Worm (Caenorhabditis elegans) whole organism, midembryonic: ENCODE data around the gene C49A9.5.

Experiments used
- T22C8.4 ChIP-seq: fragments of 200-800 bp; sonication (Bioruptor generic); IDR thresholded peaks from 2 replicates; pipeline ENCODE4 v1.3.6; 2022; ENCODE audit warnings: missing genetic modification characterization, missing compliant biosample characterization
- flt-1 ChIP-seq: fragments of 200-800 bp; sonication (Bioruptor generic); IDR thresholded peaks from 2 replicates; pipeline ENCODE4 v1.3.6; 2022; ENCODE audit warnings: missing genetic modification characterization, missing compliant biosample characterization
- klf-2 ChIP-seq: fragments of 200-800 bp; sonication (Bioruptor generic); conservative IDR thresholded peaks from 2 replicates; pipeline ENCODE4 v1.3.6; 2022; ENCODE audit warnings: missing genetic modification reagents, missing genetic modification characterization, missing compliant biosample characterization
- med-1 ChIP-seq: sonication (generic microtip); optimal IDR thresholded peaks from 2 replicates; lab custom pipeline; 2017; ENCODE audit warnings: missing genetic modification characterization, mild to moderate bottlenecking, missing compliant biosample characterization, antibody characterized with exemption, missing genetic modification reagents; ENCODE audit not compliant: insufficient read depth
- ref-1 ChIP-seq: fragments of 200-800 bp; sonication (Bioruptor generic); conservative IDR thresholded peaks from 2 replicates; pipeline ENCODE4 v1.3.6; 2022; ENCODE audit warnings: missing genetic modification reagents, missing genetic modification characterization, missing compliant biosample characterization
- tab-1 ChIP-seq: fragments of 200-800 bp; sonication (Bioruptor generic); IDR thresholded peaks from 2 replicates; pipeline ENCODE4 v1.3.6; 2022; ENCODE audit warnings: missing genetic modification characterization, missing compliant biosample characterization
- ztf-23 ChIP-seq: fragments of 200-800 bp; sonication (Bioruptor generic); IDR thresholded peaks from 2 replicates; pipeline ENCODE4 v1.3.6; 2022; ENCODE audit warnings: missing genetic modification reagents, missing genetic modification characterization, missing compliant biosample characterization
- ztf-29 ChIP-seq: fragments of 200-800 bp; sonication (Bioruptor generic); IDR thresholded peaks from 2 replicates; pipeline ENCODE4 v1.3.6; 2022; ENCODE audit warnings: missing genetic modification reagents, missing genetic modification characterization, missing compliant biosample characterization

DNA sequence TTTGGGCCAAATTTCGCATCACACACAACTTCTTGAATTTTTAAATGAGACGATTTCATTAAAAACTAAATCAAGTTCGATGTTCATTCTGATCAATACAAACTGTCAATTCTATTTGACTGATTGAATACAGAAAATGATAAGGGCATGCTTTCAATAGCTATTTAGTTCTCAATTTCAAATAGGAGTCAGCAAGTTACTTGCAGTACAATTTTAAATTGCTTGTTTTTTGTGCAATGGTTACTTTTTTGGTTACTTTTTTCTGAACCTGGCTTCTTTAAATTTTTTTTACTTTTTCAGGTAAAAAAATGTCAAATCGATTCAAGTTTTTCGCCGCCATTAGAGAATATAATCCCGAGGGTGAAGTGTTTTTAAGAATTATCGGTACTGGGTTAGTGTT lies 11.7 kb downstream of the C49A9.5 start, which contains the start of gene C49A9.2:
- TF ChIP-seq T22C8.4 (GFP tag; lab: Robert Waterston, UW) (no peak), ztf-23 (GFP tag; lab: Robert Waterston, UW) (no peak), ref-1 (GFP tag; lab: Robert Waterston, UW) (no peak), med-1 (GFP tag; lab: Kevin White, UChicago) (no peak), flt-1 (GFP tag; lab: Robert Waterston, UW) (no peak), ztf-29 (GFP tag; lab: Robert Waterston, UW) (no peak), tab-1 (GFP tag; lab: Robert Waterston, UW) (no peak), klf-2 (GFP tag; lab: Robert Waterston, UW) (no peak)
